Worm (Caenorhabditis elegans): ENCODE data around the gene lgc-17.

DNA sequence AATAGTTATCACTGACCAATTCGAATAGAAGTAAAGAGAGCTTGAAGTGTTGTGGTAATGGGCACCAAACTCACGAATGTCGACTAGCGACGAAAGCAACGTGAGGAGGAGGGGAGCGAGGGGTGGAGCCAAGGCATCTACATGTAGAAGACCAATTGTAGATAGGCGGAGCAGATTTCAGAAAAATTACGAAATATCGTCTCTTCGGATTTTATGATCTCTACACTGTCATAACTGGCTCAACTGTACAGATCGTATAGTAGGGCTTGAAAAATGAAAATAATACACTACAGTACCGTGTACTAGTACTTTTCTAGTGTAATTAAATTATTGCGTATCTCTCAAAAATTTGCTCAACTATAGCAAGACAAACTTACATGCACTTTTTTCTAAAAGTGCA, 28.3 kb upstream of the lgc-17 start, which contains the start of gene W03G11.4:
- TF ChIP-seq lin-13 (tag; optimal IDR thresholded peaks at IDR 0.05): no peak
- TF ChIP-seq elt-3 (tag; optimal IDR thresholded peaks at IDR 0.05): no peak
- TF ChIP-seq ham-2 (GFP tag; optimal IDR thresholded peaks at IDR 0.05): no peak
- no peak for TF ChIP-seq nhr-237 (tag; optimal IDR thresholded peaks at IDR 0.05)

All from whole organism, mixed stage, embryonic.